Worm (Caenorhabditis elegans) whole organism, L4/young adult: ENCODE data around the gene C07D10.6.

Experiments used
- W03F9.2 ChIP-seq: fragments of 150-350 bp; optimal IDR thresholded peaks from 2 replicates; lab custom pipeline; 2014; ENCODE audit warnings: missing biosample characterization, missing genetic modification characterization
- dao-5 ChIP-seq: sonication (generic microtip); optimal IDR thresholded peaks from 2 replicates; lab custom pipeline; 2016; ENCODE audit warnings: missing genotype, missing genetic modification characterization, moderate library complexity, missing compliant biosample characterization
- him-1 ChIP-seq: sonication (generic microtip); optimal IDR thresholded peaks from 2 replicates; lab custom pipeline; 2016; ENCODE audit warnings: missing genotype, missing genetic modification reagents, missing genetic modification characterization, missing compliant biosample characterization

DNA sequence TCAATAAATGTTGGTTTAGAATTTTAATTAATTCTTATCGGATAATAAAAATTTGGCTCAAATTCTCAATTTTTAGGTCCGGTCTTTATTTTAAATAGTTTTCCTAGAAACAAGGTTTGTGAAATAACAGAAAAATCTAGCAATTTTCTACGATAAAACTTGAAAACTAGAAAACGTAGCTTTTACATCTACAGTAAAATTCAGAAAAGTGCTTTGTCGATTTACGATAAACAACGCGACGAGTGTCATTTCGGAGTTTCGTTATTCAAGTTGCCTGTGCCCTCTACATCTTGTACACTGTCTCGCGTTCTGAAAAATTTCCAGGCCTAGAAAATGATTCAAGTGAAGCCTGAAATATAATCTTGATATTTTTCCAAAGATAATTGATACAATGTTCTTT, 22.3 kb upstream of the C07D10.6 start:
- TF ChIP-seq him-1 (no peak), W03F9.2 (tag; lab: Kevin White, UChicago) (no peak), dao-5 (no peak)
